Worm (Caenorhabditis elegans) whole organism, midembryonic: Measurements from ENCODE around the gene Y53F4B.1.

Experiments
- T22C8.4 ChIP-seq: fragments of 200-800 bp; sonication (Bioruptor generic); IDR thresholded peaks from 2 replicates; pipeline ENCODE4 v1.3.6; 2022; ENCODE audit warnings: missing genetic modification characterization, missing compliant biosample characterization
- cog-1 ChIP-seq: sonication (generic microtip); optimal IDR thresholded peaks from 2 replicates; lab custom pipeline; 2016; ENCODE audit warnings: missing genetic modification characterization, missing compliant biosample characterization
- flt-1 ChIP-seq: fragments of 200-800 bp; sonication (Bioruptor generic); IDR thresholded peaks from 2 replicates; pipeline ENCODE4 v1.3.6; 2022; ENCODE audit warnings: missing genetic modification characterization, missing compliant biosample characterization
- klf-2 ChIP-seq: fragments of 200-800 bp; sonication (Bioruptor generic); conservative IDR thresholded peaks from 2 replicates; pipeline ENCODE4 v1.3.6; 2022; ENCODE audit warnings: missing genetic modification reagents, missing genetic modification characterization, missing compliant biosample characterization
- med-1 ChIP-seq: sonication (generic microtip); optimal IDR thresholded peaks from 2 replicates; lab custom pipeline; 2017; ENCODE audit warnings: missing genetic modification characterization, mild to moderate bottlenecking, missing compliant biosample characterization, antibody characterized with exemption, missing genetic modification reagents; ENCODE audit not compliant: insufficient read depth
- ref-1 ChIP-seq: fragments of 200-800 bp; sonication (Bioruptor generic); conservative IDR thresholded peaks from 2 replicates; pipeline ENCODE4 v1.3.6; 2022; ENCODE audit warnings: missing genetic modification reagents, missing genetic modification characterization, missing compliant biosample characterization
- tab-1 ChIP-seq: fragments of 200-800 bp; sonication (Bioruptor generic); IDR thresholded peaks from 2 replicates; pipeline ENCODE4 v1.3.6; 2022; ENCODE audit warnings: missing genetic modification characterization, missing compliant biosample characterization
- ztf-23 ChIP-seq: fragments of 200-800 bp; sonication (Bioruptor generic); IDR thresholded peaks from 2 replicates; pipeline ENCODE4 v1.3.6; 2022; ENCODE audit warnings: missing genetic modification reagents, missing genetic modification characterization, missing compliant biosample characterization
- ztf-29 ChIP-seq: fragments of 200-800 bp; sonication (Bioruptor generic); IDR thresholded peaks from 2 replicates; pipeline ENCODE4 v1.3.6; 2022; ENCODE audit warnings: missing genetic modification reagents, missing genetic modification characterization, missing compliant biosample characterization

Gene Y53F4B.1

DNA sequence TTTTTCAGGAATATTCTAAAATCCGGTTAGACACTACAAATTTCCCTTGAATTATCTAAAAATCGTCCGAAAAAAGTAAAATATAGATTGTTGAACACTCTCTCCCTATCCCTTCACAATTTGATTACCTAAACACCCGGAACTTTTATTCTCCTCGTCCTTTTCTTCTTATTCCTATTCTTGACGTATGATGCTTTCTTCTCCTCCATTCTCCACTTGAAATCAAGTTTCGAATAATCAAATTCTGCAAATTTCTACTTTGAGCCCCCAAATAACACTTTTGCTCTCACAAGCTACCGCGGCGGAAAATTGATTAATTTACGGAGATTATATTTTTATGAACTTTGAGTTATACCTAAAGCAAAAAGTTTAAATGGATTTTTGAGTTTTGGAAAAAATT lies 19.7 kb downstream of the Y53F4B.1 start:
- TF ChIP-seq ref-1 (GFP tag; lab: Robert Waterston, UW) (no peak), T22C8.4 (no peak), ztf-29 (no peak), ztf-23 (GFP tag; lab: Robert Waterston, UW) (no peak), flt-1 (GFP tag; lab: Robert Waterston, UW) (no peak), med-1 (GFP tag; lab: Kevin White, UChicago) (no peak), cog-1 (tag; lab: Kevin White, UChicago) (no peak), klf-2 (no peak), tab-1 (GFP tag; lab: Robert Waterston, UW) (no peak)

DNA sequence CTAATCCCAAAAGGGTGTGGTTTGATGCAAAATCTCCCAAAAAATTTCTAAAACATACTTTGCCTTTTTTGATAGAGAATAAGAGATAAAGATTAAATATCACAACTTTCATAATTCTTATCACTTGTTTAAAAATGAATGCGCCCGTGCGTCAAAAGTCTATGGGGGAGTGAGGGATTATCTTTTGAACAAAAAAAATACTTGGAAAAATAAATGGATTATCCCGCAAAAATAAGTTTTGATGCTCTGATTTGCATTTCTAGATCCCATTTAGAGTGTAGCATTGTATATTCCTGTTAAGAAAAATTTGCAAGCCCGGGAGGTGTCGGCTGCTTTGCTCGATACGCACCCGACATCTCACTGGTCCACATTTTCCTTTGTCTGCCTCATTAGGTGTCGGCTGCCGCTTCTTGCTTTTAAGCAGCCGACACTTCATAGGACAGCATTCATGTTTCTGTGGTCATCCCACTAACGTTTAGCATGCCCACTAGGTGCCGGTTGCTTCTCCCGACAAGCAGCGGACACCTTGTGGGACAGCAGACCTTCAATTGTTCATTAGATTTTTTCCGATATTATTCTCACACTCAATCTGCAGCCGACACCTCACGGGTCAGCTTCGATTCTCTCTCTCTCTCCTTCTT lies 22.5 kb downstream of the Y53F4B.1 start:
- no peak for TF ChIP-seq ztf-23 (GFP tag; lab: Robert Waterston, UW)
- no peak for TF ChIP-seq ref-1 (GFP tag; lab: Robert Waterston, UW)
- TF ChIP-seq flt-1 (GFP tag; lab: Robert Waterston, UW), result no peak
- TF ChIP-seq med-1 (GFP tag; lab: Kevin White, UChicago), result no peak

DNA sequence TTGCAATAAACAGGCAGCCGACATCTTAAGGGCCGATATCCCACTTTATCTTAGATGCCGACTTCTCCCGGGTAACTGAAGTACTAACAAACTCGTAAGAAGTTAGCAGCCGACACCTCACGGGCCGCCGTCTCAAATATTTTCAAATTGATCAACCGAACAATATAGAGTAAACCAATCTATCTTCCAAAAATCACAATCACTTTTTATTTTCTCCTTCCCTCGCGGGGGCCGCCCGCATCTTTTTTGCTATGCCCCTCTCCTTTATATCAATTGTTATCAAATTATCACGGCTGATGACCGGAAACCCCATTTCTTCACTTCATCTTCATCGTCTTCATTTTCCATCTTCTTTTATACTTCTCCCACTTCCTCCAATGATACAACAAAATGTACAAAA lies 29.2 kb downstream of the Y53F4B.1 start:
- TF ChIP-seq klf-2, result no peak
- no peak for TF ChIP-seq ztf-29
- no peak for TF ChIP-seq tab-1 (GFP tag; lab: Robert Waterston, UW)
- TF ChIP-seq med-1 (GFP tag; lab: Kevin White, UChicago), result no peak
- no peak for TF ChIP-seq flt-1 (GFP tag; lab: Robert Waterston, UW)
- TF ChIP-seq cog-1 (tag; lab: Kevin White, UChicago), result no peak
- TF ChIP-seq T22C8.4, result no peak
- TF ChIP-seq ztf-23 (GFP tag; lab: Robert Waterston, UW), result no peak
- no peak for TF ChIP-seq ref-1 (GFP tag; lab: Robert Waterston, UW)

DNA sequence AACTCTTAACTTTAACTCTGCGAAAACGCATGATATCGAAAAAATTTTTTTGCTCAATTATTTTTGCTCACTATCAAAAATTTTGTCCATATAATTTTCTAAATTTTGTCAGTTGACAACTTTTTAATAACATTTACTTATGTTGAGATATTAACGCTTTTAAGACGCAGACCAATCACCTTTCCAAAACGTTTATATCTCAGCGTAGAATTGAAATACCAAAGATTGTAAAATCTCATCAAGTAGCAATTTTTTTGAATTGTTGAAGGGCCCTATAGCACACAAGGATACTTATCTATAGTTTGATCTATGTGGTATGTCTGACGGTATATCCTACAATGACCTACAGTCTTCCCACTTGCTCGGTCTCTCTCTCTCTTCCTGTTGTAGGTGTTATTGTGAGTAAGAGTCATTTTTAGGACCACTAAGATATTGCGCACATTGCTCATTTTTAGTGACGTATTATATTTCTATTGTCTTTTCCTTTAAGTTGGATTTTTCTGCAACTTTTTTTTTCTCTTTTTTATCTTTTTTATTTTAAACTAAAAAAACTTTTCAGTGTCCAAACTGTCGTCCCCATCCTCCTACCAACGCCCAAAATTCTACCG lies 38.8 kb downstream of the Y53F4B.1 start, which contains the start of gene pde-3:
Gene pde-3, plus strand, starts transcription at position 558 of the 608 bp plus-strand sequence.
- TF ChIP-seq flt-1 (GFP tag; lab: Robert Waterston, UW) (no peak), tab-1 (GFP tag; lab: Robert Waterston, UW) (no peak), med-1 (GFP tag; lab: Kevin White, UChicago) (no peak), T22C8.4 (no peak), ref-1 (GFP tag; lab: Robert Waterston, UW) (no peak), cog-1 (tag; lab: Kevin White, UChicago) (no peak), klf-2 (no peak), ztf-23 (GFP tag; lab: Robert Waterston, UW) (no peak), ztf-29 (no peak)

DNA sequence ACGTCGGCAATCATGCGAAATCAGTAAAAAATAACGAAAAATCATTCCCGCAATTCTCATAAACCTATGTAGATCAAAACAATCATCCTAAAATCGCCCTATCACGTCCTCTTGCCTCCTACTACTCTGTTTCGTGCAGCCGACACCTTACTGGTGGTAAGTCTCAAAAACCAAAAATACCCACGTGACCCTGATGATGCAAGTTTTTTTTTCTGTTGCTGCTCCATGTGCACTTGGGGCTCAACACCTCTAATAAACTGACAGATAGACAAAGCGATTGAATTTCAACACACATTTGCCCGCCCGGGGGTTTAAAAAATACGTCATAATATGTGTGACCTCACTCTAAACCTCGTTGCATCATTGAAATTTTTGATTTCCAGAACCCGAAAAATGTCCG lies 41.2 kb downstream of the Y53F4B.1 start:
- TF ChIP-seq flt-1 (GFP tag; lab: Robert Waterston, UW) (no peak), T22C8.4 (no peak), ref-1 (GFP tag; lab: Robert Waterston, UW) (no peak), ztf-23 (GFP tag; lab: Robert Waterston, UW) (no peak), med-1 (GFP tag; lab: Kevin White, UChicago) (no peak), cog-1 (tag; lab: Kevin White, UChicago) (no peak), ztf-29 (no peak), klf-2 (no peak), tab-1 (GFP tag; lab: Robert Waterston, UW) (no peak)

DNA sequence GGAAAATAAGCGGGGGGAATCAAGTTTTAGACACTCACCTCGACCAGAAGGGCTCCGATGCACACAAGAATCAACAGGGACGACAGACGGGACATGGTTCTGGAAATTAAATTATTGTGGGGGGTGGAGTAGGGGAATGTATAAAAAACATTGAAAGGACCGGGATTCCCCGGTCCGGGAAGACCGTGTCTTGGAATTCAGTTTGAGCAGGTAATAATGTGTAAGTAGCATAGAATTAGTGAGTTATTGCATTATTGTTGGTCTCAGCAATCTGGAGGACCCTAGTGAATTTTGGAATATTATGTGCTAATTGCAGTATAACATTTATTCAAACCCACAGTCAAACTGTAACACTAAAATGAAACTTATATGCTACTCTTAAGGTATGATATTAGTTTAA lies 47.7 kb downstream of the Y53F4B.1 start, which contains the start of gene R03C1.1:
Gene R03C1.1, minus strand, starts transcription at position 101 of the 400 bp plus-strand sequence.
- TF ChIP-seq tab-1 (GFP tag; lab: Robert Waterston, UW) (no peak), klf-2 (no peak), cog-1 (tag; lab: Kevin White, UChicago) (no peak), ztf-23 (GFP tag; lab: Robert Waterston, UW) (no peak), flt-1 (GFP tag; lab: Robert Waterston, UW) (no peak), T22C8.4 (no peak), ref-1 (GFP tag; lab: Robert Waterston, UW) (no peak), med-1 (GFP tag; lab: Kevin White, UChicago) (no peak), ztf-29 (no peak)

DNA sequence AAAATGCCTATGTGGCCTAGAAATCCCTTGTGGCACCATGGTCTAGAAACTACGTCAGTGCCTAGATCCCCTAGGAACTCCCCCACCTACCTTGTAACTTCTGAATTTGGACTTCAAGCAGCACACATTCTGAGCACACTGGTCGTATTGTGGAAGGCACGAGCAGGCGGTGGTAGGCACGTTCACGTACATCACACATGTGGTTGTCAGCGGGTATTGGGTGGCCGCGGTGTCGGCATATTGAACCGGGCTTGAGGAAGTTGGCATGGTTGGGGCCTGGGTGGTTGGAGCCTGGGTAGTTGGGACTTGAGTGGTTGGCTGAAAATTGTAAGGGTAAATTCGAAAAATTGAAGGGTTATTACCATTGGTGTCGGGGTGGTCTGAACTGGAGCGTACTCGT lies 50.3 kb downstream of the Y53F4B.1 start:
- no peak for TF ChIP-seq cog-1 (tag; lab: Kevin White, UChicago)
- TF ChIP-seq med-1 (GFP tag; lab: Kevin White, UChicago), result no peak
- TF ChIP-seq ztf-23 (GFP tag; lab: Robert Waterston, UW), result no peak
- TF ChIP-seq ref-1 (GFP tag; lab: Robert Waterston, UW), result no peak
- TF ChIP-seq klf-2, result no peak
- no peak for TF ChIP-seq T22C8.4
- no peak for TF ChIP-seq tab-1 (GFP tag; lab: Robert Waterston, UW)

DNA sequence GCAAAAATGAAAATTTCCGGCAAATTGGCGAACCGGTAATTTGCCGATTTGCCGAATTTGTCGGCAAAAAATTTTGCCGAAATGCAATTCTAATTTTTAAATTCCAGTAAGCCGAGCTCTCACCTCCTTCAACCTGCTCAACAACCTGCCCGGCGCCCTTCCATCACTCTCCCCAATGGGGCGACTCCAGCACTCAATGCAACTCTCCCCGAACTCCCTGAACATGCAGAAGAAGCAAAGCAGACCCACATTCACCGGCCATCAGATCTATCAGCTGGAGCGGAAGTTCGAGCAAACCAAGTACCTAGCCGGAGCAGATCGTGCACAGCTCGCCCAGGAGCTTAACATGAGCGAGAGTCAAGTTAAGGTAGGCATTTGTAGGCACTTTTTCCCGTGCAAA lies 53.4 kb downstream of the Y53F4B.1 start:
- TF ChIP-seq ref-1 (GFP tag; lab: Robert Waterston, UW), result no peak
- TF ChIP-seq T22C8.4, result no peak
- no peak for TF ChIP-seq ztf-29
- TF ChIP-seq klf-2, result no peak
- no peak for TF ChIP-seq med-1 (GFP tag; lab: Kevin White, UChicago)
- no peak for TF ChIP-seq ztf-23 (GFP tag; lab: Robert Waterston, UW)
- TF ChIP-seq flt-1 (GFP tag; lab: Robert Waterston, UW), result no peak
- TF ChIP-seq cog-1 (tag; lab: Kevin White, UChicago), result no peak
- TF ChIP-seq tab-1 (GFP tag; lab: Robert Waterston, UW), result no peak
